Fruit fly (Drosophila melanogaster) whole organism, embryonic: ENCODE data around the gene CG18508.
A peak's percentile ranks its signal among the peaks of the same experiment; 100 is the strongest.

Source experiments
- Abd-B ChIP-seq: fragments of 200-800 bp; sonication (Bioruptor generic); optimal IDR thresholded peaks from 2 replicates; lab custom pipeline; 2018; ENCODE audit warnings: missing biosample characterization, mild to moderate bottlenecking, missing genetic modification characterization, moderate library complexity
- Asciz ChIP-seq: fragments of 200-800 bp; sonication (Bioruptor generic); optimal IDR thresholded peaks from 2 replicates; lab custom pipeline; 2017; ENCODE audit warnings: missing biosample characterization, mild to moderate bottlenecking, missing genetic modification characterization, missing genetic modification reagents
- Bgb ChIP-seq: fragments of 200-800 bp; sonication (Bioruptor generic); IDR thresholded peaks from 2 replicates; pipeline ENCODE4 v1.3.6; 2022; ENCODE audit warnings: missing biosample characterization, missing genetic modification characterization; ENCODE audit not compliant: partially characterized antibody
- C15 ChIP-seq: fragments of 200-800 bp; sonication (Bioruptor generic); IDR thresholded peaks from 3 replicates; pipeline ENCODE4 v1.3.6; 2022; ENCODE audit warnings: missing biosample characterization, missing genetic modification characterization
- CG10462 ChIP-seq: fragments of 200-800 bp; sonication (Bioruptor generic); optimal IDR thresholded peaks from 2 replicates; lab custom pipeline; 2016; ENCODE audit warnings: missing biosample characterization, missing genetic modification characterization
- CG11398 ChIP-seq: fragments of 200-800 bp; sonication (Bioruptor generic); optimal IDR thresholded peaks from 2 replicates; lab custom pipeline; 2016; ENCODE audit warnings: missing biosample characterization, missing genetic modification characterization
- CG12236 ChIP-seq: fragments of 200-800 bp; sonication (Bioruptor generic); optimal IDR thresholded peaks from 2 replicates; lab custom pipeline; 2016; ENCODE audit warnings: missing biosample characterization, missing genetic modification characterization
- CG13424 ChIP-seq: fragments of 200-800 bp; sonication (Bioruptor generic); optimal IDR thresholded peaks from 2 replicates; lab custom pipeline; 2019; ENCODE audit warnings: missing biosample characterization, mild to moderate bottlenecking, missing genetic modification characterization, moderate library complexity
- CG14441 ChIP-seq: fragments of 200-800 bp; sonication (Bioruptor generic); IDR thresholded peaks from 2 replicates; pipeline ENCODE4 v1.3.6; 2022; ENCODE audit warnings: missing biosample characterization, missing genetic modification characterization
- CG15601 ChIP-seq: fragments of 200-800 bp; sonication (Bioruptor generic); optimal IDR thresholded peaks from 3 replicates; lab custom pipeline; 2019; ENCODE audit warnings: missing biosample characterization, mild to moderate bottlenecking, missing genetic modification characterization, moderate library complexity
- CG15696 ChIP-seq: fragments of 200-800 bp; sonication (Bioruptor generic); optimal IDR thresholded peaks from 2 replicates; lab custom pipeline; 2019; ENCODE audit warnings: missing biosample characterization, mild to moderate bottlenecking, missing genetic modification characterization, moderate library complexity
- CG17186 ChIP-seq: fragments of 200-800 bp; sonication (Bioruptor generic); optimal IDR thresholded peaks from 3 replicates; lab custom pipeline; 2017; ENCODE audit warnings: missing biosample characterization, missing genetic modification reagents, missing genetic modification characterization
- CG17802 ChIP-seq: fragments of 200-800 bp; sonication (Bioruptor generic); optimal IDR thresholded peaks from 2 replicates; lab custom pipeline; 2018; ENCODE audit warnings: missing biosample characterization, mild to moderate bottlenecking, missing genetic modification characterization, moderate library complexity
- CG1792 ChIP-seq: fragments of 200-800 bp; sonication (Bioruptor generic); optimal IDR thresholded peaks from 2 replicates; lab custom pipeline; 2016; ENCODE audit warnings: missing biosample characterization, missing genetic modification characterization
- CG18476 ChIP-seq: fragments of 200-800 bp; sonication (Bioruptor generic); optimal IDR thresholded peaks from 2 replicates; lab custom pipeline; 2016; ENCODE audit warnings: missing biosample characterization, mild to moderate bottlenecking, missing genetic modification characterization
- CG2129 ChIP-seq: fragments of 200-800 bp; sonication (Bioruptor generic); IDR thresholded peaks from 2 replicates; pipeline ENCODE4 v1.3.6; 2022; ENCODE audit warnings: missing biosample characterization, missing genetic modification characterization; ENCODE audit not compliant: partially characterized antibody
- CG2202 ChIP-seq: fragments of 200-800 bp; sonication (Bioruptor generic); optimal IDR thresholded peaks from 2 replicates; lab custom pipeline; 2018; ENCODE audit warnings: missing biosample characterization, mild to moderate bottlenecking, missing genetic modification characterization
- CG2875 ChIP-seq: fragments of 200-800 bp; sonication (Bioruptor generic); optimal IDR thresholded peaks from 2 replicates; lab custom pipeline; 2017; ENCODE audit warnings: missing biosample characterization, mild to moderate bottlenecking, missing genetic modification characterization, missing genetic modification reagents
- CG2889 ChIP-seq: fragments of 200-800 bp; sonication (Bioruptor generic); IDR thresholded peaks from 3 replicates; pipeline ENCODE4 v1.3.6; 2022; ENCODE audit warnings: missing biosample characterization, missing genetic modification characterization
- CG30431 ChIP-seq: fragments of 200-800 bp; sonication (Bioruptor generic); optimal IDR thresholded peaks from 2 replicates; lab custom pipeline; 2017; ENCODE audit warnings: missing biosample characterization, missing genetic modification characterization
- CG32772 ChIP-seq: fragments of 200-800 bp; sonication (Bioruptor generic); IDR thresholded peaks from 2 replicates; pipeline ENCODE4 v1.3.6; 2022; ENCODE audit warnings: missing biosample characterization, missing genetic modification characterization
- CG3838 ChIP-seq: fragments of 200-800 bp; sonication (Bioruptor generic); optimal IDR thresholded peaks from 3 replicates; lab custom pipeline; 2016; ENCODE audit warnings: missing biosample characterization, missing genetic modification characterization
- CG8478 ChIP-seq: fragments of >200 bp; optimal IDR thresholded peaks from 2 replicates; lab custom pipeline; 2018
- CG9797 ChIP-seq: fragments of 200-800 bp; sonication (Bioruptor generic); optimal IDR thresholded peaks from 3 replicates; lab custom pipeline; 2018; ENCODE audit warnings: missing biosample characterization, mild to moderate bottlenecking, missing genetic modification characterization
- D ChIP-seq, 2 experiments: fragments of 200-800 bp in 1 of 2; fragments of >200 bp in 1 of 2; sonication (Bioruptor generic) in 1 of 2; optimal IDR thresholded peaks; 2 replicates in 1 of 2; 3 replicates in 1 of 2; lab custom pipeline; 2017; ENCODE audit warnings: mild to moderate bottlenecking in 1 of 2, missing biosample characterization in 1 of 2, missing genetic modification characterization in 1 of 2, missing genetic modification reagents in 1 of 2
- Dbx ChIP-seq: fragments of 200-800 bp; sonication (Bioruptor generic); IDR thresholded peaks from 3 replicates; pipeline ENCODE4 v1.3.6; 2022; ENCODE audit warnings: missing biosample characterization, missing genetic modification characterization
- Dfd ChIP-seq, 2 experiments: fragments of >200 bp; optimal IDR thresholded peaks; 2 replicates each; lab custom pipeline; 2017; ENCODE audit warnings: missing biosample characterization in 2 of 2, missing genetic modification characterization in 2 of 2
- H15 ChIP-seq: fragments of 200-800 bp; sonication (Bioruptor generic); IDR thresholded peaks from 3 replicates; pipeline ENCODE4 v1.3.6; 2022; ENCODE audit warnings: missing biosample characterization, missing genetic modification characterization
- Lpt ChIP-seq: fragments of >200 bp; optimal IDR thresholded peaks from 2 replicates; lab custom pipeline; 2018; ENCODE audit warnings: missing biosample characterization, missing genetic modification characterization
- MESR4 ChIP-seq: fragments of 200-800 bp; sonication (Bioruptor generic); optimal IDR thresholded peaks from 2 replicates; lab custom pipeline; 2018; ENCODE audit warnings: missing biosample characterization, mild to moderate bottlenecking, missing genetic modification characterization, moderate library complexity
- Mad ChIP-seq: fragments of 200-800 bp; sonication (Bioruptor generic); optimal IDR thresholded peaks from 2 replicates; lab custom pipeline; 2016; ENCODE audit warnings: missing biosample characterization, missing genetic modification characterization
- Max ChIP-seq: fragments of 200-800 bp; sonication (Bioruptor generic); optimal IDR thresholded peaks from 2 replicates; lab custom pipeline; 2016; ENCODE audit warnings: missing biosample characterization, mild to moderate bottlenecking, missing genetic modification characterization
- Med ChIP-seq: fragments of 200-800 bp; sonication (Bioruptor generic); peaks from one replicate; lab custom pipeline; 2016; ENCODE audit warnings: missing biosample characterization, missing genetic modification characterization, mild to moderate bottlenecking, inconsistent platforms, moderate library complexity
- NC2β ChIP-seq: fragments of 200-800 bp; sonication (Bioruptor generic); optimal IDR thresholded peaks from 2 replicates; lab custom pipeline; 2016; ENCODE audit warnings: missing biosample characterization, missing genetic modification characterization
- bigmax ChIP-seq: fragments of 200-800 bp; sonication (Bioruptor generic); optimal IDR thresholded peaks from 2 replicates; lab custom pipeline; 2018; ENCODE audit warnings: missing biosample characterization, mild to moderate bottlenecking, missing genetic modification characterization
- caup ChIP-seq: fragments of 200-800 bp; sonication (Bioruptor generic); optimal IDR thresholded peaks from 3 replicates; lab custom pipeline; 2017; ENCODE audit warnings: missing biosample characterization, mild to moderate bottlenecking, missing genetic modification characterization, moderate library complexity; ENCODE audit not compliant: severe bottlenecking
- crc ChIP-seq: fragments of 200-800 bp; sonication (Bioruptor generic); optimal IDR thresholded peaks from 2 replicates; lab custom pipeline; 2016; ENCODE audit warnings: missing biosample characterization, missing genetic modification characterization
- croc ChIP-seq: fragments of 200-800 bp; sonication (Bioruptor generic); conservative IDR thresholded peaks from 3 replicates; pipeline ENCODE4 v1.3.6; 2022; ENCODE audit warnings: missing biosample characterization, missing genetic modification characterization
- dati ChIP-seq: fragments of 200-800 bp; sonication (Bioruptor generic); IDR thresholded peaks from 2 replicates; pipeline ENCODE4 v1.3.6; 2022; ENCODE audit warnings: missing biosample characterization, missing genetic modification characterization
- dmrt99B ChIP-seq: fragments of 200-800 bp; sonication (Bioruptor generic); optimal IDR thresholded peaks from 2 replicates; lab custom pipeline; 2018; ENCODE audit warnings: missing biosample characterization, mild to moderate bottlenecking, missing genetic modification characterization, moderate library complexity
- klu ChIP-seq: fragments of 200-800 bp; sonication (Bioruptor generic); IDR thresholded peaks from 2 replicates; pipeline ENCODE4 v1.3.6; 2022; ENCODE audit warnings: missing biosample characterization, missing genetic modification characterization
- peb ChIP-seq: fragments of 200-800 bp; sonication (Bioruptor generic); IDR thresholded peaks from 2 replicates; pipeline ENCODE4 v1.3.6; 2022; ENCODE audit warnings: missing biosample characterization, missing genetic modification characterization
- pnt ChIP-seq: fragments of 200-800 bp; sonication (Bioruptor generic); optimal IDR thresholded peaks from 3 replicates; lab custom pipeline; 2016; ENCODE audit warnings: missing biosample characterization, missing genetic modification characterization
- rib ChIP-seq: fragments of 200-800 bp; sonication (Bioruptor generic); IDR thresholded peaks from 2 replicates; pipeline ENCODE4 v1.3.6; 2022; ENCODE audit warnings: missing biosample characterization, missing genetic modification characterization
- scrt ChIP-seq: fragments of 200-800 bp; sonication (Bioruptor generic); optimal IDR thresholded peaks from 2 replicates; lab custom pipeline; 2018; ENCODE audit warnings: missing biosample characterization, mild to moderate bottlenecking, missing genetic modification characterization, moderate library complexity
- slbo ChIP-seq: fragments of 200-800 bp; sonication (Bioruptor generic); IDR thresholded peaks from 2 replicates; pipeline ENCODE4 v1.3.6; 2022; ENCODE audit warnings: missing biosample characterization, missing genetic modification characterization
- trem ChIP-seq: fragments of 200-800 bp; optimal IDR thresholded peaks from 3 replicates; lab custom pipeline; 2019; ENCODE audit warnings: missing biosample characterization, mild to moderate bottlenecking, missing genetic modification characterization, moderate library complexity
- tup ChIP-seq: fragments of 200-800 bp; sonication (Bioruptor generic); optimal IDR thresholded peaks from 2 replicates; lab custom pipeline; 2016; ENCODE audit warnings: missing biosample characterization, mild to moderate bottlenecking, missing genetic modification characterization, moderate library complexity

The CG18508 gene

DNA sequence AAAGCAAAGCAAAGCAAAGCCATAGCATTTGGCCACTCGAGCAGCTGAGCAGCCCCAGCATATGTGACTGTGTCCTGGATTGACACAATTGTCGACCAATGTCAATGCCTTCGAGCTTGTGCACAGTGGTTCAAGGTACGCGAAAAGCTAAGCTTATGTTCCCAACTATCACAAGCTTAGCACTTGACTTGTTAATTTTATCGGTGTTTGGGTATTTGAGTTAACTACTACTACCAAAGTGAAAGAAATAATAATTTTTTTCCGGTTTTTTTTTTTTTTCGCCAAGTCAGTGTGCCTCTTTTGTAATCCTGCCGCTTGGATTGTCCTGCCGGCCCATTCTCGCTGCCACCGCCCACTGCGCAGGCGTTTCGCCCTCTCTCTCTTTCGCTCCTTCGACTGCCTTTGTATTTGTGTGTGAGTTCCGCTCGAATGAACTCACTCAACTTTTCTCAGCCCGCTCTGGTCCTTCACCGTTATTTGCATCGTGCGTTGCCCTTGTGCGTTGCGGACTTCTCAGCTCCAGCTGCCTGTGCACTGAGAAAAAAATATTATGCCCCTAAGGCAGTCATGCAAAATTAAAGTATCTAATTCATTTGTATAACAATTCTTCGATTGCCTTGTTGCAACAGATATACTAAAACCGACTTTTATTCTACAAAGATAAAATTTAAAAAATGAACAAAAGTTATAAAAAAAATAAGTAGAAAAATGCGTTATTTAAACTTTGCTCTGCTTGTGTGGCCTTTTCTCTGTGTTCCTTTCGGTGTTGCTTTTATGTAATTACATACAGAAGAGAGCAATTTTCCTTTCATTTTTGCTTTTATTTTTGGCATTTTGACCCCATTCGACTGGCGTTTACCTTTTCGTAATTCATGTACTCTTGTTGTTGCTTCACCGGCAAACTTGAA lies 33.2 kb upstream of the CG18508 start (continued):
- TF ChIP-seq CG14441 (GFP tag; lab: Robert Waterston, UW) (peak; percentile 73), CG18476 (GFP tag; lab: Kevin White, UChicago) (peak; percentile 44), Dbx (peak; percentile 71), Med (peak; percentile 92), CG12236 (GFP tag; lab: Kevin White, UChicago) (no peak), CG2202 (no peak), CG2129 (GFP tag; lab: Robert Waterston, UW) (no peak), Asciz (peak; percentile 25), CG13424 (tag; lab: Kevin White, UChicago) (peak; percentile 64), MESR4 (GFP tag; lab: Kevin White, UChicago) (no peak), rib (no peak), CG15696 (no peak), CG11398 (peak; percentile 52), CG2889 (GFP tag; lab: Robert Waterston, UW) (peak; percentile 55; the same call in 1 of the 3 replicates), D (optimal IDR thresholded peaks at IDR 0.05; lab: Kevin White, UChicago) (no peak), D (GFP tag; optimal IDR thresholded peaks at IDR 0.05; lab: Kevin White, UChicago) (no peak), CG17186 (GFP tag; lab: Kevin White, UChicago) (no peak), CG1792 (GFP tag; lab: Kevin White, UChicago) (peak; percentile 45), CG17802 (tag; lab: Kevin White, UChicago) (peak; percentile 25), NC2β (GFP tag; lab: Kevin White, UChicago) (peak; percentile 56), trem (tag; lab: Kevin White, UChicago) (no peak), CG30431 (peak; percentile 20), CG8478 (lab: Kevin White, UChicago) (no peak), bigmax (GFP tag; lab: Kevin White, UChicago) (no peak), dmrt99B (tag; lab: Kevin White, UChicago) (peak; percentile 78), CG3838 (GFP tag; lab: Kevin White, UChicago) (no peak), C15 (GFP tag; lab: Robert Waterston, UW) (0 out of 3 replicates have a peak, but pooled peaks have one; percentile 12), H15 (GFP tag; lab: Robert Waterston, UW) (peak; percentile 63; the same call in 1 of the 3 replicates), CG32772 (GFP tag; lab: Robert Waterston, UW) (peak; percentile 77), tup (peak; percentile 68), Bgb (GFP tag; lab: Robert Waterston, UW) (no peak), dati (GFP tag; lab: Robert Waterston, UW) (peak; percentile 63), klu (GFP tag; lab: Robert Waterston, UW) (peak; percentile 61), CG2875 (GFP tag; lab: Kevin White, UChicago) (peak; percentile 39), CG9797 (no peak), CG10462 (GFP tag; lab: Kevin White, UChicago) (no peak), Dfd (GFP tag; optimal IDR thresholded peaks at IDR 0.05; lab: Kevin White, UChicago) (no peak), pnt (GFP tag; lab: Kevin White, UChicago) (peak; percentile 55), crc (peak; percentile 43), peb (0 out of 2 replicates have a peak, but pooled peaks have one; percentile 33), caup (peak; percentile 64), scrt (peak; percentile 62), slbo (GFP tag; lab: Robert Waterston, UW) (peak; percentile 77), Max (peak; percentile 45), croc (peak; percentile 14; the same call in 1 of the 3 replicates), Abd-B (no peak), Lpt (GFP tag; lab: Kevin White, UChicago) (no peak), CG15601 (tag; lab: Kevin White, UChicago) (peak; percentile 5), Mad (peak; percentile 20)
